Fruit fly (Drosophila melanogaster) whole organism, adult: ENCODE data around the gene CG18234.

Experiments used
- CG1620 ChIP-seq: fragments of 200-800 bp; sonication (Bioruptor generic); optimal IDR thresholded peaks from 2 replicates; lab custom pipeline; 2016; ENCODE audit warnings: missing biosample characterization, missing genetic modification characterization
- Clk ChIP-seq: fragments of 200-800 bp; sonication (Bioruptor generic); optimal IDR thresholded peaks from 2 replicates; lab custom pipeline; 2017; ENCODE audit warnings: missing biosample characterization, missing genetic modification characterization
- Hr96 ChIP-seq: fragments of 200-800 bp; sonication (Bioruptor generic); optimal IDR thresholded peaks from 2 replicates; lab custom pipeline; 2016; ENCODE audit warnings: missing biosample characterization, missing genetic modification characterization
- cic ChIP-seq: fragments of 200-800 bp; sonication (Bioruptor generic); optimal IDR thresholded peaks from 2 replicates; lab custom pipeline; 2017; ENCODE audit warnings: missing biosample characterization, mild to moderate bottlenecking, missing genetic modification characterization, moderate library complexity
- ovo ChIP-seq: fragments of 200-800 bp; sonication (Bioruptor generic); optimal IDR thresholded peaks from 2 replicates; lab custom pipeline; 2016; ENCODE audit warnings: missing biosample characterization, missing genetic modification characterization

dm6 chr3L:18588387-18588786 lies 14.8 kb upstream of the CG18234 start, which contains the start of gene CG7271:
- no peak for TF ChIP-seq cic (GFP tag; lab: Kevin White, UChicago)
- no peak for TF ChIP-seq CG1620 (GFP tag; lab: Kevin White, UChicago)
- no peak for TF ChIP-seq Clk (GFP tag; lab: Kevin White, UChicago)
- TF ChIP-seq ovo (GFP tag; lab: Kevin White, UChicago) = no peak
- TF ChIP-seq Hr96 (GFP tag; lab: Kevin White, UChicago) = no peak
